Fruit fly (Drosophila melanogaster) whole organism, embryonic: ENCODE measurements around the gene Dus3.

ENCODE experiments used
- CG10267 ChIP-seq: fragments of 200-800 bp; sonication (Bioruptor generic); optimal IDR thresholded peaks from 2 replicates; lab custom pipeline; 2018; ENCODE audit warnings: missing biosample characterization, mild to moderate bottlenecking, missing genetic modification characterization, moderate library complexity
- CG10543 ChIP-seq: fragments of 200-800 bp; sonication (Bioruptor generic); optimal IDR thresholded peaks from 3 replicates; lab custom pipeline; 2017; ENCODE audit warnings: missing biosample characterization, mild to moderate bottlenecking, missing genetic modification characterization, moderate library complexity
- CG12155 ChIP-seq: fragments of 200-800 bp; sonication (Bioruptor generic); optimal IDR thresholded peaks from 3 replicates; lab custom pipeline; 2016; ENCODE audit warnings: missing biosample characterization, missing genetic modification characterization
- CG12659 ChIP-seq: fragments of 200-800 bp; sonication (Bioruptor generic); optimal IDR thresholded peaks from 3 replicates; lab custom pipeline; 2017; ENCODE audit warnings: mild to moderate bottlenecking, missing biosample characterization, missing genetic modification reagents, missing genetic modification characterization
- CG14014 ChIP-seq: fragments of 200-800 bp; sonication (Bioruptor generic); IDR thresholded peaks from 2 replicates; pipeline ENCODE4 v1.3.6; 2022; ENCODE audit warnings: missing biosample characterization, missing genetic modification characterization
- CG15514 ChIP-seq: fragments of 200-800 bp; sonication (Bioruptor generic); optimal IDR thresholded peaks from 3 replicates; lab custom pipeline; 2017; ENCODE audit warnings: missing biosample characterization, missing genetic modification characterization, mild to moderate bottlenecking, moderate library complexity, missing genetic modification reagents
- CG1602 ChIP-seq: fragments of 200-800 bp; sonication (Bioruptor generic); optimal IDR thresholded peaks from 3 replicates; lab custom pipeline; 2016; ENCODE audit warnings: missing biosample characterization, missing genetic modification characterization
- CG16815 ChIP-seq: fragments of 200-800 bp; sonication (Bioruptor generic); optimal IDR thresholded peaks from 3 replicates; lab custom pipeline; 2017; ENCODE audit warnings: missing biosample characterization, mild to moderate bottlenecking, missing genetic modification characterization
- CG17328 ChIP-seq: fragments of 200-800 bp; sonication (Bioruptor generic); IDR thresholded peaks from 2 replicates; pipeline ENCODE4 v1.3.6; 2022; ENCODE audit warnings: missing biosample characterization, missing genetic modification characterization
- CG17612 ChIP-seq: fragments of 200-800 bp; sonication (Bioruptor generic); IDR thresholded peaks from 2 replicates; pipeline ENCODE4 v1.3.6; 2022; ENCODE audit warnings: missing biosample characterization, missing genetic modification characterization
- CG17912 ChIP-seq: fragments of 200-800 bp; sonication (Bioruptor generic); optimal IDR thresholded peaks from 2 replicates; lab custom pipeline; 2018; ENCODE audit warnings: missing biosample characterization, mild to moderate bottlenecking, missing genetic modification characterization
- CG2889 ChIP-seq: fragments of 200-800 bp; sonication (Bioruptor generic); IDR thresholded peaks from 3 replicates; pipeline ENCODE4 v1.3.6; 2022; ENCODE audit warnings: missing biosample characterization, missing genetic modification characterization
- CG34376 ChIP-seq: fragments of 200-800 bp; sonication (Bioruptor generic); optimal IDR thresholded peaks from 2 replicates; lab custom pipeline; 2018; ENCODE audit warnings: missing biosample characterization, mild to moderate bottlenecking, missing genetic modification characterization
- CG42726 ChIP-seq: fragments of 200-800 bp; sonication (Bioruptor generic); IDR thresholded peaks from 2 replicates; pipeline ENCODE4 v1.3.6; 2022; ENCODE audit warnings: missing biosample characterization, missing genetic modification characterization; ENCODE audit not compliant: partially characterized antibody
- CG4360 ChIP-seq: fragments of 200-800 bp; sonication (Bioruptor generic); IDR thresholded peaks from 2 replicates; pipeline ENCODE4 v1.3.6; 2022; ENCODE audit warnings: missing biosample characterization, missing genetic modification characterization
- CG4617 ChIP-seq: fragments of 200-800 bp; sonication (Bioruptor generic); optimal IDR thresholded peaks from 3 replicates; lab custom pipeline; 2016; ENCODE audit warnings: missing biosample characterization, missing genetic modification characterization, borderline replicate concordance
- CG4820 ChIP-seq: fragments of 200-800 bp; sonication (Bioruptor generic); optimal IDR thresholded peaks from 3 replicates; lab custom pipeline; 2016; ENCODE audit warnings: missing biosample characterization, missing genetic modification characterization
- CG5180 ChIP-seq: fragments of 200-800 bp; sonication (Bioruptor generic); optimal IDR thresholded peaks from 3 replicates; lab custom pipeline; 2017; ENCODE audit warnings: missing biosample characterization, missing genetic modification characterization, mild to moderate bottlenecking, moderate library complexity, missing genetic modification reagents
- CG5245 ChIP-seq: fragments of 200-800 bp; sonication (Bioruptor generic); optimal IDR thresholded peaks from 3 replicates; lab custom pipeline; 2016; ENCODE audit warnings: missing biosample characterization, missing genetic modification characterization
- CG6765 ChIP-seq: fragments of 200-800 bp; sonication (Bioruptor generic); optimal IDR thresholded peaks from 3 replicates; lab custom pipeline; 2017; ENCODE audit warnings: missing biosample characterization, mild to moderate bottlenecking, missing genetic modification characterization
- CG6854 ChIP-seq: fragments of 200-800 bp; sonication (Bioruptor generic); optimal IDR thresholded peaks from 3 replicates; lab custom pipeline; 2017; ENCODE audit warnings: missing biosample characterization, mild to moderate bottlenecking, missing genetic modification characterization
- CG7271 ChIP-seq: fragments of 200-800 bp; sonication (Bioruptor generic); optimal IDR thresholded peaks from 2 replicates; lab custom pipeline; 2018; ENCODE audit warnings: missing biosample characterization, mild to moderate bottlenecking, missing genetic modification characterization, moderate library complexity
- CG8924 ChIP-seq: fragments of 200-800 bp; optimal IDR thresholded peaks from 3 replicates; lab custom pipeline; 2019; ENCODE audit warnings: missing biosample characterization, mild to moderate bottlenecking, missing genetic modification characterization, moderate library complexity
- CG9437 ChIP-seq: fragments of 200-800 bp; sonication (Bioruptor generic); optimal IDR thresholded peaks from 2 replicates; lab custom pipeline; 2018; ENCODE audit warnings: missing biosample characterization, mild to moderate bottlenecking, missing genetic modification characterization
- Fer3 ChIP-seq: fragments of 200-800 bp; sonication (Bioruptor generic); optimal IDR thresholded peaks from 2 replicates; lab custom pipeline; 2018; ENCODE audit warnings: missing biosample characterization, mild to moderate bottlenecking, missing genetic modification characterization, moderate library complexity
- Hey ChIP-seq: fragments of 200-800 bp; sonication (Bioruptor generic); optimal IDR thresholded peaks from 3 replicates; lab custom pipeline; 2018; ENCODE audit warnings: missing biosample characterization, mild to moderate bottlenecking, missing genetic modification characterization
- Hmr ChIP-seq: fragments of 200-800 bp; sonication (Bioruptor generic); optimal IDR thresholded peaks from 3 replicates; lab custom pipeline; 2017; ENCODE audit warnings: mild to moderate bottlenecking, missing biosample characterization, missing genetic modification reagents, missing genetic modification characterization
- Hsf ChIP-seq: fragments of 200-800 bp; sonication (Bioruptor generic); optimal IDR thresholded peaks from 3 replicates; lab custom pipeline; 2016; ENCODE audit warnings: missing biosample characterization, missing genetic modification characterization
- NC2α ChIP-seq: fragments of 200-800 bp; sonication (Bioruptor generic); optimal IDR thresholded peaks from 2 replicates; lab custom pipeline; 2016; ENCODE audit warnings: missing biosample characterization, missing genetic modification characterization
- Ptx1 ChIP-seq: fragments of 200-800 bp; sonication (Bioruptor generic); IDR thresholded peaks from 2 replicates; pipeline ENCODE4 v1.3.6; 2022; ENCODE audit warnings: missing biosample characterization, missing genetic modification characterization
- Taf1 ChIP-seq: fragments of 200-800 bp; sonication (Bioruptor generic); IDR thresholded peaks from 2 replicates; pipeline ENCODE4 v1.3.6; 2022; ENCODE audit warnings: missing biosample characterization, missing genetic modification characterization
- Tbp ChIP-seq: fragments of >200 bp; optimal IDR thresholded peaks from 2 replicates; lab custom pipeline; 2018; ENCODE audit warnings: missing biosample characterization, missing genetic modification characterization
- amos ChIP-seq: fragments of 200-800 bp; sonication (Bioruptor generic); IDR thresholded peaks from 2 replicates; pipeline ENCODE4 v1.3.6; 2022; ENCODE audit warnings: missing biosample characterization, missing genetic modification characterization; ENCODE audit not compliant: partially characterized antibody
- bowl ChIP-seq: fragments of 200-800 bp; sonication (Bioruptor generic); IDR thresholded peaks from 2 replicates; pipeline ENCODE4 v1.3.6; 2022; ENCODE audit warnings: missing biosample characterization, missing genetic modification characterization
- cg ChIP-seq: fragments of 200-800 bp; sonication (Bioruptor generic); optimal IDR thresholded peaks from 3 replicates; lab custom pipeline; 2019; ENCODE audit warnings: missing biosample characterization, mild to moderate bottlenecking, missing genetic modification characterization, moderate library complexity
- chn ChIP-seq: fragments of 200-800 bp; sonication (Bioruptor generic); optimal IDR thresholded peaks from 2 replicates; lab custom pipeline; 2016; ENCODE audit warnings: missing biosample characterization, missing genetic modification characterization
- danr ChIP-seq: fragments of 200-800 bp; sonication (Bioruptor generic); IDR thresholded peaks from 2 replicates; pipeline ENCODE4 v1.3.6; 2022; ENCODE audit warnings: missing biosample characterization, missing genetic modification characterization
- dimm ChIP-seq: fragments of 200-800 bp; sonication (Bioruptor generic); IDR thresholded peaks from 2 replicates; pipeline ENCODE4 v1.3.6; 2022; ENCODE audit warnings: missing biosample characterization, missing genetic modification characterization
- dmrt99B ChIP-seq: fragments of 200-800 bp; sonication (Bioruptor generic); optimal IDR thresholded peaks from 2 replicates; lab custom pipeline; 2018; ENCODE audit warnings: missing biosample characterization, mild to moderate bottlenecking, missing genetic modification characterization, moderate library complexity
- exex ChIP-seq: fragments of 200-800 bp; sonication (Bioruptor generic); optimal IDR thresholded peaks from 4 replicates; lab custom pipeline; 2018; ENCODE audit warnings: missing biosample characterization, mild to moderate bottlenecking, missing genetic modification characterization, moderate library complexity
- hb ChIP-seq: fragments of 200-800 bp; sonication (Bioruptor generic); IDR thresholded peaks from 3 replicates; pipeline ENCODE4 v1.3.6; 2022; ENCODE audit warnings: missing biosample characterization, missing genetic modification characterization; ENCODE audit not compliant: partially characterized antibody
- mld ChIP-seq: fragments of 200-800 bp; sonication (Bioruptor generic); IDR thresholded peaks from 3 replicates; pipeline ENCODE4 v1.3.6; 2022; ENCODE audit warnings: missing biosample characterization, missing genetic modification characterization; ENCODE audit not compliant: partially characterized antibody
- nerfin-2 ChIP-seq: fragments of 200-800 bp; sonication (Bioruptor generic); IDR thresholded peaks from 2 replicates; pipeline ENCODE4 v1.3.6; 2022; ENCODE audit warnings: missing biosample characterization, missing genetic modification characterization; ENCODE audit not compliant: partially characterized antibody
- org-1 ChIP-seq: fragments of 200-800 bp; sonication (Bioruptor generic); optimal IDR thresholded peaks from 2 replicates; lab custom pipeline; 2017; ENCODE audit warnings: missing biosample characterization, missing genetic modification characterization
- pum ChIP-seq: fragments of 200-800 bp; sonication (Bioruptor generic); optimal IDR thresholded peaks from 2 replicates; lab custom pipeline; 2016; ENCODE audit warnings: missing biosample characterization, missing genetic modification characterization
- row ChIP-seq: fragments of 200-800 bp; sonication (Bioruptor generic); IDR thresholded peaks from 3 replicates; pipeline ENCODE4 v1.3.6; 2022; ENCODE audit warnings: missing biosample characterization, missing genetic modification characterization
- so ChIP-seq: fragments of 200-800 bp; sonication (Bioruptor generic); IDR thresholded peaks from 3 replicates; pipeline ENCODE4 v1.3.6; 2022; ENCODE audit warnings: missing biosample characterization, missing genetic modification characterization
- sqz ChIP-seq: fragments of 200-800 bp; sonication (Bioruptor generic); optimal IDR thresholded peaks from 3 replicates; lab custom pipeline; 2018; ENCODE audit warnings: missing biosample characterization, mild to moderate bottlenecking, missing genetic modification characterization
- stc ChIP-seq: fragments of 200-800 bp; sonication (Bioruptor generic); IDR thresholded peaks from 2 replicates; pipeline ENCODE4 v1.3.6; 2022; ENCODE audit warnings: missing biosample characterization, missing genetic modification characterization
- toy ChIP-seq: fragments of 200-800 bp; sonication (Bioruptor generic); IDR thresholded peaks from 2 replicates; pipeline ENCODE4 v1.3.6; 2022; ENCODE audit warnings: missing biosample characterization, missing genetic modification characterization
- unpg ChIP-seq: fragments of 200-800 bp; sonication (Bioruptor generic); optimal IDR thresholded peaks from 3 replicates; lab custom pipeline; 2018; ENCODE audit warnings: missing biosample characterization, mild to moderate bottlenecking, missing genetic modification characterization, moderate library complexity
- z ChIP-seq: fragments of 200-800 bp; sonication (Bioruptor generic); IDR thresholded peaks from 3 replicates; pipeline ENCODE4 v1.3.6; 2022; ENCODE audit warnings: missing biosample characterization, missing genetic modification characterization

Gene Dus3

DNA sequence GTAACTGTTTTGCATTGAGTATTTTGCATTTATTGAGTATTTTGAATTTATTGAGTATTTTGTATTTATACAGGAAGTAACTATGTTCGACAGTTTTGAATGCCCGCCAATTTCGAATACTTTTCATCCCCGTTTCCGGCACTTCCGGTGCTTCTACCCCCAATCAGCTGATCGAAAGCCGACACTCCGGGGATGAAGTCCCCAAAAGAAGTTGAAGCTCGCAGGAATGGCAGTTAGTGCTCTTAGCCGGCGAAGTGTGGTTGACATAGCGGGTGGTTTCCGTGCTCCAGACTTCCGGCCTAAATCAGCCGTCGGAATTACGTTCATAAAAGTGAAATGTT lies 37.4 kb downstream of the Dus3 start, which contains the start of gene sick (continued):
- TF ChIP-seq CG4360 (GFP tag; lab: Robert Waterston, UW) (no peak), Hmr (GFP tag; lab: Kevin White, UChicago) (peak; percentile 31), NC2α (GFP tag; lab: Kevin White, UChicago) (no peak), hb (GFP tag; lab: Robert Waterston, UW) (no peak), CG17612 (GFP tag; lab: Robert Waterston, UW) (no peak), CG10267 (tag; lab: Kevin White, UChicago) (peak; percentile 27), CG42726 (GFP tag; lab: Robert Waterston, UW) (no peak), so (GFP tag; lab: Robert Waterston, UW) (peak; percentile 27; the same call in 1 of the 3 replicates), CG1602 (GFP tag; lab: Kevin White, UChicago) (no peak), pum (GFP tag; lab: Kevin White, UChicago) (no peak), org-1 (GFP tag; lab: Kevin White, UChicago) (no peak), nerfin-2 (no peak), stc (GFP tag; lab: Robert Waterston, UW) (no peak), CG4820 (GFP tag; lab: Kevin White, UChicago) (no peak), CG2889 (GFP tag; lab: Robert Waterston, UW) (no peak), CG12155 (GFP tag; lab: Kevin White, UChicago) (no peak), CG6765 (GFP tag; lab: Kevin White, UChicago) (peak; percentile 80), dmrt99B (peak; percentile 47), exex (tag; lab: Kevin White, UChicago) (no peak), Hey (no peak), mld (no peak), toy (GFP tag; lab: Robert Waterston, UW) (no peak), CG7271 (tag; lab: Kevin White, UChicago) (peak; percentile 32), CG14014 (no peak), cg (GFP tag; lab: Kevin White, UChicago) (no peak), CG5245 (no peak), sqz (GFP tag; lab: Kevin White, UChicago) (peak; percentile 12), CG5180 (GFP tag; lab: Kevin White, UChicago) (no peak), Hsf (GFP tag; lab: Kevin White, UChicago) (no peak), CG12659 (GFP tag; lab: Kevin White, UChicago) (no peak), danr (GFP tag; lab: Robert Waterston, UW) (no peak), CG10543 (GFP tag; lab: Kevin White, UChicago) (peak; percentile 34), bowl (GFP tag; lab: Robert Waterston, UW) (no peak), z (GFP tag; lab: Robert Waterston, UW) (0 out of 3 replicates have a peak, but pooled peaks have one; percentile 15), CG6854 (peak; percentile 59), Ptx1 (no peak), CG8924 (no peak), amos (no peak), dimm (no peak), CG34376 (GFP tag; lab: Kevin White, UChicago) (peak; percentile 87), CG16815 (GFP tag; lab: Kevin White, UChicago) (no peak), CG17328 (GFP tag; lab: Robert Waterston, UW) (no peak), CG17912 (GFP tag; lab: Kevin White, UChicago) (no peak), unpg (GFP tag; lab: Kevin White, UChicago) (no peak), chn (no peak), CG4617 (GFP tag; lab: Kevin White, UChicago) (no peak), CG9437 (GFP tag; lab: Kevin White, UChicago) (no peak), row (GFP tag; lab: Robert Waterston, UW) (no peak; the same call in 2 of the 3 replicates), Fer3 (tag; lab: Kevin White, UChicago) (no peak), CG15514 (peak; percentile 60), Tbp (GFP tag; lab: Kevin White, UChicago) (no peak), Taf1 (GFP tag; lab: Robert Waterston, UW) (no peak)
